Worm (Caenorhabditis elegans) whole organism, L4 larva: ENCODE data around the gene C12D5.5.

Experiments
- ZK546.5 ChIP-seq, 2 experiments: sonication (generic microtip); optimal IDR thresholded peaks; 2 replicates each; lab custom pipeline; 2017; ENCODE audit warnings: missing biosample characterization in 2 of 2, missing genetic modification characterization in 2 of 2
- dve-1 ChIP-seq: sonication (generic microtip); optimal IDR thresholded peaks from 2 replicates; lab custom pipeline; 2017; ENCODE audit warnings: antibody characterized with exemption, mild to moderate bottlenecking, missing genetic modification characterization, missing compliant biosample characterization; ENCODE audit not compliant: insufficient read depth
- fkh-10 ChIP-seq: fragments of 150-350 bp; optimal IDR thresholded peaks from 2 replicates; lab custom pipeline; 2014; ENCODE audit warnings: missing biosample characterization, missing genetic modification reagents, missing genetic modification characterization
- hmg-1.1 ChIP-seq: fragments of 200-800 bp; sonication (Bioruptor generic); IDR thresholded peaks from 2 replicates; pipeline ENCODE4 v1.3.6; 2022; ENCODE audit warnings: missing genetic modification reagents, missing genetic modification characterization, missing compliant biosample characterization
- php-3 ChIP-seq: fragments of 200-800 bp; sonication (Bioruptor generic); IDR thresholded peaks from 2 replicates; pipeline ENCODE4 v1.3.6; 2022; ENCODE audit warnings: missing genetic modification reagents, missing genetic modification characterization, missing compliant biosample characterization
- pqm-1 ChIP-seq: sonication (generic microtip); optimal IDR thresholded peaks from 2 replicates; lab custom pipeline; 2017; ENCODE audit warnings: missing biosample characterization, missing genetic modification characterization
- zip-2 ChIP-seq: fragments of 150-350 bp; optimal IDR thresholded peaks from 2 replicates; lab custom pipeline; 2014; ENCODE audit warnings: missing biosample characterization, missing genetic modification characterization

ce11 chrV:7653567-7653966 is 14.5 kb upstream of the C12D5.5 start, which contains the start of gene srh-200:
- TF ChIP-seq dve-1 (tag; lab: Kevin White, UChicago) = no peak
- TF ChIP-seq php-3 = no peak
- no peak for TF ChIP-seq hmg-1.1 (GFP tag; lab: Robert Waterston, UW)
- TF ChIP-seq pqm-1 (tag; lab: Kevin White, UChicago) = no peak
- TF ChIP-seq zip-2 (tag; lab: Kevin White, UChicago) = no peak
- no peak for TF ChIP-seq ZK546.5 (tag; optimal IDR thresholded peaks at IDR 0.05; lab: Kevin White, UChicago)
- no peak for TF ChIP-seq fkh-10
